Fruit fly (Drosophila melanogaster) whole organism, embryonic: ENCODE data around the gene Agpat4.

Experiments used
- Adf1 ChIP-seq: fragments of 200-800 bp; sonication (Bioruptor generic); IDR thresholded peaks from 2 replicates; pipeline ENCODE4 v1.3.6; 2022; ENCODE audit warnings: missing biosample characterization, missing genetic modification characterization
- Blimp-1 ChIP-seq: fragments of 200-800 bp; sonication (Bioruptor generic); optimal IDR thresholded peaks from 3 replicates; lab custom pipeline; 2018; ENCODE audit warnings: missing biosample characterization, missing genetic modification characterization, mild to moderate bottlenecking, moderate library complexity, missing genetic modification reagents
- CG11093 ChIP-seq: fragments of 200-800 bp; sonication (Bioruptor generic); IDR thresholded peaks from 3 replicates; pipeline ENCODE4 v1.3.6; 2022; ENCODE audit warnings: missing biosample characterization, missing genetic modification characterization
- CG14667 ChIP-seq: fragments of 200-800 bp; sonication (Bioruptor generic); IDR thresholded peaks from 2 replicates; pipeline ENCODE4 v1.3.6; 2022; ENCODE audit warnings: missing biosample characterization, missing genetic modification characterization
- CG15073 ChIP-seq: fragments of 200-800 bp; sonication (Bioruptor generic); optimal IDR thresholded peaks from 2 replicates; lab custom pipeline; 2016; ENCODE audit warnings: missing biosample characterization, missing genetic modification characterization
- CG16815 ChIP-seq: fragments of 200-800 bp; sonication (Bioruptor generic); optimal IDR thresholded peaks from 3 replicates; lab custom pipeline; 2017; ENCODE audit warnings: missing biosample characterization, mild to moderate bottlenecking, missing genetic modification characterization
- CG17328 ChIP-seq: fragments of 200-800 bp; sonication (Bioruptor generic); IDR thresholded peaks from 2 replicates; pipeline ENCODE4 v1.3.6; 2022; ENCODE audit warnings: missing biosample characterization, missing genetic modification characterization
- CG17385 ChIP-seq: fragments of 200-800 bp; sonication (Bioruptor generic); optimal IDR thresholded peaks from 3 replicates; lab custom pipeline; 2018; ENCODE audit warnings: missing biosample characterization, mild to moderate bottlenecking, missing genetic modification characterization
- CG2678 ChIP-seq: fragments of 200-800 bp; sonication (Bioruptor generic); optimal IDR thresholded peaks from 3 replicates; lab custom pipeline; 2019; ENCODE audit warnings: missing biosample characterization, mild to moderate bottlenecking, missing genetic modification characterization, moderate library complexity
- CG42726 ChIP-seq: fragments of 200-800 bp; sonication (Bioruptor generic); IDR thresholded peaks from 2 replicates; pipeline ENCODE4 v1.3.6; 2022; ENCODE audit warnings: missing biosample characterization, missing genetic modification characterization; ENCODE audit not compliant: partially characterized antibody
- CG4360 ChIP-seq: fragments of 200-800 bp; sonication (Bioruptor generic); IDR thresholded peaks from 2 replicates; pipeline ENCODE4 v1.3.6; 2022; ENCODE audit warnings: missing biosample characterization, missing genetic modification characterization
- CG5953 ChIP-seq: fragments of 200-800 bp; sonication (Bioruptor generic); IDR thresholded peaks from 2 replicates; pipeline ENCODE4 v1.3.6; 2022; ENCODE audit warnings: missing biosample characterization, missing genetic modification characterization
- CG7786 ChIP-seq: fragments of 200-800 bp; sonication (Bioruptor generic); optimal IDR thresholded peaks from 2 replicates; lab custom pipeline; 2016; ENCODE audit warnings: missing biosample characterization, missing genetic modification characterization
- CG9876 ChIP-seq: fragments of 200-800 bp; sonication (Bioruptor generic); optimal IDR thresholded peaks from 2 replicates; lab custom pipeline; 2016; ENCODE audit warnings: missing biosample characterization, missing genetic modification characterization
- Elba2 ChIP-seq: fragments of 200-800 bp; sonication (Bioruptor generic); optimal IDR thresholded peaks from 3 replicates; lab custom pipeline; 2016; ENCODE audit warnings: missing biosample characterization, missing genetic modification characterization
- GATAe ChIP-seq: fragments of 200-800 bp; sonication (Bioruptor generic); conservative IDR thresholded peaks from 2 replicates; pipeline ENCODE4 v1.3.6; 2022; ENCODE audit warnings: missing biosample characterization, missing genetic modification characterization
- HLH4C ChIP-seq: fragments of 200-800 bp; sonication (Bioruptor generic); IDR thresholded peaks from 3 replicates; pipeline ENCODE4 v1.3.6; 2022; ENCODE audit warnings: missing biosample characterization, missing genetic modification characterization; ENCODE audit not compliant: partially characterized antibody
- Hmr ChIP-seq: fragments of 200-800 bp; sonication (Bioruptor generic); optimal IDR thresholded peaks from 3 replicates; lab custom pipeline; 2017; ENCODE audit warnings: mild to moderate bottlenecking, missing biosample characterization, missing genetic modification reagents, missing genetic modification characterization
- Poxn ChIP-seq: fragments of 200-800 bp; sonication (Bioruptor generic); IDR thresholded peaks from 2 replicates; pipeline ENCODE4 v1.3.6; 2022; ENCODE audit warnings: missing biosample characterization, missing genetic modification characterization
- Sox100B ChIP-seq: fragments of 200-800 bp; sonication (Bioruptor generic); optimal IDR thresholded peaks from 3 replicates; lab custom pipeline; 2018; ENCODE audit warnings: missing biosample characterization, mild to moderate bottlenecking, missing genetic modification characterization
- Stat92E ChIP-seq, 3 experiments: fragments of >200 bp in 2 of 3; fragments of 200-800 bp in 1 of 3; sonication (Bioruptor generic) in 1 of 3; optimal IDR thresholded peaks; 2 replicates each; lab custom pipeline; 2017 to 2019; ENCODE audit warnings: missing biosample characterization in 3 of 3, missing genetic modification characterization in 3 of 3, mild to moderate bottlenecking in 1 of 3, moderate library complexity in 1 of 3
- Xrp1 ChIP-seq: fragments of 200-800 bp; sonication (Bioruptor generic); IDR thresholded peaks from 2 replicates; pipeline ENCODE4 v1.3.6; 2022; ENCODE audit warnings: missing biosample characterization, missing genetic modification characterization
- ash1 ChIP-seq: fragments of 200-800 bp; sonication (Bioruptor generic); optimal IDR thresholded peaks from 2 replicates; lab custom pipeline; 2018; ENCODE audit warnings: missing biosample characterization, mild to moderate bottlenecking, missing genetic modification characterization
- ci ChIP-seq: fragments of 200-800 bp; sonication (Bioruptor generic); IDR thresholded peaks from 3 replicates; pipeline ENCODE4 v1.3.6; 2022; ENCODE audit warnings: missing biosample characterization, missing genetic modification characterization
- disco-r ChIP-seq: fragments of 200-800 bp; sonication (Bioruptor generic); optimal IDR thresholded peaks from 2 replicates; lab custom pipeline; 2016; ENCODE audit warnings: missing biosample characterization, missing genetic modification characterization
- en ChIP-seq: fragments of 200-800 bp; sonication (Bioruptor generic); optimal IDR thresholded peaks from 2 replicates; lab custom pipeline; 2016; ENCODE audit warnings: missing biosample characterization, missing genetic modification characterization
- fu2 ChIP-seq: fragments of 200-800 bp; sonication (Bioruptor generic); optimal IDR thresholded peaks from 2 replicates; lab custom pipeline; 2016; ENCODE audit warnings: missing biosample characterization, missing genetic modification characterization
- gcm ChIP-seq: fragments of 200-800 bp; sonication (Bioruptor generic); optimal IDR thresholded peaks from 2 replicates; lab custom pipeline; 2019; ENCODE audit warnings: missing biosample characterization, mild to moderate bottlenecking, missing genetic modification characterization, moderate library complexity
- jigr1 ChIP-seq: fragments of 200-800 bp; sonication (Bioruptor generic); IDR thresholded peaks from 3 replicates; pipeline ENCODE4 v1.3.6; 2022; ENCODE audit warnings: missing biosample characterization, missing genetic modification characterization
- kni ChIP-seq: fragments of 200-800 bp; sonication (Bioruptor generic); optimal IDR thresholded peaks from 3 replicates; lab custom pipeline; 2017; ENCODE audit warnings: mild to moderate bottlenecking, missing biosample characterization, missing genetic modification reagents, missing genetic modification characterization
- nerfin-1 ChIP-seq: fragments of 200-800 bp; sonication (Bioruptor generic); optimal IDR thresholded peaks from 3 replicates; lab custom pipeline; 2019; ENCODE audit warnings: missing biosample characterization, mild to moderate bottlenecking, missing genetic modification characterization, moderate library complexity
- nmo ChIP-seq: fragments of 200-800 bp; sonication (Bioruptor generic); optimal IDR thresholded peaks from 2 replicates; lab custom pipeline; 2018; ENCODE audit warnings: missing biosample characterization, mild to moderate bottlenecking, missing genetic modification characterization, moderate library complexity
- onecut ChIP-seq: fragments of 200-800 bp; sonication (Bioruptor generic); IDR thresholded peaks from 2 replicates; pipeline ENCODE4 v1.3.6; 2022; ENCODE audit warnings: missing biosample characterization, missing genetic modification characterization
- pan ChIP-seq, 4 experiments: fragments of >200 bp in 3 of 4; fragments of 200-800 bp in 1 of 4; sonication (Bioruptor generic) in 1 of 4; optimal IDR thresholded peaks in 3 of 4; IDR thresholded peaks in 1 of 4; 2 replicates each; pipeline versions ENCODE4 v1.3.6 to Lab custom; 2017 to 2022; ENCODE audit warnings: missing biosample characterization in 2 of 4, missing genetic modification characterization in 2 of 4, mixed read lengths in 1 of 4
- pb ChIP-seq: fragments of 200-800 bp; sonication (Bioruptor generic); optimal IDR thresholded peaks from 3 replicates; lab custom pipeline; 2016; ENCODE audit warnings: missing biosample characterization, missing genetic modification characterization
- salm ChIP-seq: fragments of 200-800 bp; sonication (Bioruptor generic); optimal IDR thresholded peaks from 2 replicates; lab custom pipeline; 2018; ENCODE audit warnings: missing biosample characterization, mild to moderate bottlenecking, missing genetic modification characterization
- sd ChIP-seq: fragments of 200-800 bp; sonication (Bioruptor generic); optimal IDR thresholded peaks from 3 replicates; lab custom pipeline; 2018; ENCODE audit warnings: missing biosample characterization, mild to moderate bottlenecking, missing genetic modification characterization, moderate library complexity
- slou ChIP-seq: fragments of 200-800 bp; sonication (Bioruptor generic); optimal IDR thresholded peaks from 3 replicates; lab custom pipeline; 2016; ENCODE audit warnings: missing biosample characterization, missing genetic modification characterization
- so ChIP-seq: fragments of 200-800 bp; sonication (Bioruptor generic); IDR thresholded peaks from 3 replicates; pipeline ENCODE4 v1.3.6; 2022; ENCODE audit warnings: missing biosample characterization, missing genetic modification characterization
- sqz ChIP-seq: fragments of 200-800 bp; sonication (Bioruptor generic); optimal IDR thresholded peaks from 3 replicates; lab custom pipeline; 2018; ENCODE audit warnings: missing biosample characterization, mild to moderate bottlenecking, missing genetic modification characterization
- tll ChIP-seq, 2 experiments: fragments of 200-800 bp in 1 of 2; fragments of >200 bp in 1 of 2; sonication (Bioruptor generic) in 1 of 2; optimal IDR thresholded peaks; 2 replicates each; lab custom pipeline; 2017 to 2019; ENCODE audit warnings: missing biosample characterization in 2 of 2, missing genetic modification characterization in 2 of 2, mild to moderate bottlenecking in 1 of 2, moderate library complexity in 1 of 2
- wdn ChIP-seq: fragments of 200-800 bp; sonication (Bioruptor generic); IDR thresholded peaks from 2 replicates; pipeline ENCODE4 v1.3.6; 2022; ENCODE audit warnings: missing biosample characterization, missing genetic modification characterization
- zen2 ChIP-seq: fragments of 200-800 bp; sonication (Bioruptor generic); IDR thresholded peaks from 3 replicates; pipeline ENCODE4 v1.3.6; 2022; ENCODE audit warnings: missing biosample characterization, missing genetic modification characterization; ENCODE audit not compliant: partially characterized antibody

The Agpat4 gene

dm6 chr3L:16409440-16410233 is 28.3 kb upstream of the Agpat4 start (continued):
- TF ChIP-seq CG2678 (tag; lab: Kevin White, UChicago): no peak
- no peak for TF ChIP-seq nmo (GFP tag; lab: Kevin White, UChicago)
- TF ChIP-seq pan (optimal IDR thresholded peaks at IDR 0.05; lab: Kevin White, UChicago): no peak
- peak in 1 of 2 experiments; percentile 6 for TF ChIP-seq pan (GFP tag; optimal IDR thresholded peaks at IDR 0.05 in 1 of 2, IDR thresholded peaks at IDR 0.05 in 1 of 2)
- TF ChIP-seq zen2 (GFP tag; lab: Robert Waterston, UW): no peak
- no peak for TF ChIP-seq HLH4C (GFP tag; lab: Robert Waterston, UW)
- no peak for TF ChIP-seq CG16815 (GFP tag; lab: Kevin White, UChicago)
- TF ChIP-seq ash1: no peak
- no peak; the same call in 1 of the 2 replicates for TF ChIP-seq onecut (GFP tag; lab: Robert Waterston, UW)
- no peak for TF ChIP-seq tll (GFP tag; optimal IDR thresholded peaks at IDR 0.05; lab: Kevin White, UChicago)
- TF ChIP-seq slou: no peak
- no peak for TF ChIP-seq pb (GFP tag; lab: Kevin White, UChicago)
- 0 out of 3 replicates have a peak, but pooled peaks have one; percentile 0 for TF ChIP-seq ci (GFP tag; lab: Robert Waterston, UW)
- peak; percentile 26 for TF ChIP-seq salm (tag; lab: Kevin White, UChicago)
- no peak for TF ChIP-seq CG5953 (GFP tag; lab: Robert Waterston, UW)
- TF ChIP-seq nerfin-1 (tag; lab: Kevin White, UChicago): peak; percentile 48
- TF ChIP-seq CG17385: no peak
- TF ChIP-seq CG11093: no peak
- no peak for TF ChIP-seq wdn (GFP tag; lab: Robert Waterston, UW)
- no peak for TF ChIP-seq disco-r (GFP tag; lab: Kevin White, UChicago)
- no peak for TF ChIP-seq CG9876 (GFP tag; lab: Kevin White, UChicago)
- peak; percentile 73; the same call in 1 of the 2 replicates for TF ChIP-seq CG4360 (GFP tag; lab: Robert Waterston, UW)
- TF ChIP-seq CG7786 (GFP tag; lab: Kevin White, UChicago): no peak
- TF ChIP-seq Sox100B: no peak
- TF ChIP-seq Adf1 (GFP tag; lab: Robert Waterston, UW): no peak
- peak; percentile 52 for TF ChIP-seq kni (GFP tag; lab: Kevin White, UChicago)
- peak; percentile 79 for TF ChIP-seq Blimp-1 (GFP tag; lab: Kevin White, UChicago)
- no peak for TF ChIP-seq Hmr (GFP tag; lab: Kevin White, UChicago)
- TF ChIP-seq CG14667: no peak
- no peak for TF ChIP-seq GATAe
- no peak for TF ChIP-seq so (GFP tag; lab: Robert Waterston, UW)
- TF ChIP-seq fu2 (GFP tag; lab: Kevin White, UChicago): no peak
- peak; percentile 23 for TF ChIP-seq sd (tag; lab: Kevin White, UChicago)
- TF ChIP-seq gcm (GFP tag; lab: Kevin White, UChicago): peak; percentile 67
- no peak for TF ChIP-seq Xrp1
- no peak for TF ChIP-seq CG15073
- TF ChIP-seq sqz (GFP tag; lab: Kevin White, UChicago): peak; percentile 89
- TF ChIP-seq Elba2 (GFP tag; lab: Kevin White, UChicago): no peak
- no peak for TF ChIP-seq CG42726 (GFP tag; lab: Robert Waterston, UW)
- peak; percentile 3; the same call in 1 of the 2 replicates for TF ChIP-seq CG17328 (GFP tag; lab: Robert Waterston, UW)
- no peak for TF ChIP-seq jigr1 (GFP tag; lab: Robert Waterston, UW)
- TF ChIP-seq Stat92E (GFP tag; optimal IDR thresholded peaks at IDR 0.05; lab: Kevin White, UChicago): peak in 1 of 3 experiments; percentile 23
- no peak for TF ChIP-seq Poxn
- TF ChIP-seq en (GFP tag; lab: Kevin White, UChicago): no peak
